Worm (Caenorhabditis elegans) whole organism, L1 larva: ENCODE results near the gene Y53G8AR.1.

ENCODE experiments used
- C04F5.9 ChIP-seq: sonication (generic microtip); optimal IDR thresholded peaks from 2 replicates; lab custom pipeline; 2016; ENCODE audit warnings: missing genetic modification characterization, missing compliant biosample characterization
- C34B4.2 ChIP-seq: sonication (generic microtip); optimal IDR thresholded peaks from 2 replicates; lab custom pipeline; 2017; ENCODE audit warnings: mild to moderate bottlenecking, missing genetic modification characterization, missing compliant biosample characterization
- F16B12.6 ChIP-seq: fragments of 150-350 bp; optimal IDR thresholded peaks from 2 replicates; lab custom pipeline; 2014; ENCODE audit warnings: missing biosample characterization, missing genetic modification characterization
- aha-1 ChIP-seq: fragments of 150-350 bp; optimal IDR thresholded peaks from 2 replicates; lab custom pipeline; 2014; ENCODE audit warnings: missing biosample characterization, missing genetic modification characterization
- ama-1 ChIP-seq: fragments of 150-350 bp; optimal IDR thresholded peaks from 2 replicates; lab custom pipeline; 2014
- blmp-1 ChIP-seq: fragments of 150-350 bp; optimal IDR thresholded peaks from 2 replicates; lab custom pipeline; 2014; ENCODE audit warnings: missing biosample characterization, missing genetic modification characterization
- ceh-8 ChIP-seq: fragments of 200-800 bp; sonication (Bioruptor generic); optimal IDR thresholded peaks from 2 replicates; lab custom pipeline; 2018; ENCODE audit warnings: mild to moderate bottlenecking, missing genetic modification characterization, moderate library complexity, missing compliant biosample characterization
- ceh-82 ChIP-seq, 3 experiments: fragments of 150-350 bp in 1 of 3; sonication (generic microtip) in 2 of 3; optimal IDR thresholded peaks; 2 replicates each; lab custom pipeline; 2014 to 2017; ENCODE audit warnings: missing biosample characterization in 3 of 3, missing genetic modification characterization in 3 of 3
- ceh-90 ChIP-seq: sonication (generic microtip); optimal IDR thresholded peaks from 2 replicates; lab custom pipeline; 2016; ENCODE audit warnings: missing genetic modification characterization, missing compliant biosample characterization
- ces-1 ChIP-seq: fragments of 150-350 bp; optimal IDR thresholded peaks from 2 replicates; lab custom pipeline; 2014; ENCODE audit warnings: missing biosample characterization, missing genetic modification reagents, missing genetic modification characterization
- dpl-1 ChIP-seq, 3 experiments: fragments of 150-350 bp in 2 of 3; sonication (generic microtip) in 1 of 3; optimal IDR thresholded peaks; 2 replicates each; lab custom pipeline; 2014 to 2017; ENCODE audit warnings: missing biosample characterization in 3 of 3, missing genetic modification characterization in 3 of 3, missing genetic modification reagents in 3 of 3
- dsc-1 ChIP-seq: sonication (generic microtip); optimal IDR thresholded peaks from 2 replicates; lab custom pipeline; 2016; ENCODE audit warnings: mild to moderate bottlenecking, missing genetic modification characterization, missing compliant biosample characterization
- efl-1 ChIP-seq, 4 experiments: fragments of 150-350 bp; optimal IDR thresholded peaks in 3 of 4; peaks in 1 of 4; 1 replicate in 1 of 4; 2 replicates in 3 of 4; lab custom pipeline; 2014; ENCODE audit warnings: missing biosample characterization in 2 of 4, missing genetic modification characterization in 2 of 4, missing genetic modification reagents in 2 of 4
- efl-3 ChIP-seq: fragments of 200-800 bp; sonication (Bioruptor generic); optimal IDR thresholded peaks from 2 replicates; lab custom pipeline; 2018; ENCODE audit warnings: mild to moderate bottlenecking, missing genetic modification characterization, missing compliant biosample characterization
- egl-13 ChIP-seq: sonication (generic microtip); optimal IDR thresholded peaks from 2 replicates; lab custom pipeline; 2016; ENCODE audit warnings: missing genotype, missing genetic modification reagents, missing genetic modification characterization, missing compliant biosample characterization
- elt-2 ChIP-seq: sonication (generic microtip); optimal IDR thresholded peaks from 2 replicates; lab custom pipeline; 2016; ENCODE audit warnings: missing genetic modification characterization, mild to moderate bottlenecking, inconsistent platforms, missing compliant biosample characterization, missing genetic modification reagents
- elt-3 ChIP-seq, 6 experiments: fragments of 150-350 bp in 1 of 6; sonication (generic microtip); optimal IDR thresholded peaks; 2 replicates each; lab custom pipeline; 2017 to 2018; ENCODE audit warnings: missing biosample characterization in 6 of 6, missing genetic modification characterization in 6 of 6, inconsistent platforms in 1 of 6
- fos-1 ChIP-seq: fragments of 150-350 bp; optimal IDR thresholded peaks from 2 replicates; lab custom pipeline; 2014; ENCODE audit warnings: missing biosample characterization, missing genetic modification characterization
- grh-1 ChIP-seq: fragments of 200-800 bp; sonication (Bioruptor generic); IDR thresholded peaks from 2 replicates; pipeline ENCODE4 v1.3.6; 2022; ENCODE audit warnings: missing genetic modification reagents, missing genetic modification characterization, missing compliant biosample characterization
- hlh-17 ChIP-seq: fragments of 200-800 bp; sonication (Bioruptor generic); optimal IDR thresholded peaks from 2 replicates; lab custom pipeline; 2018; ENCODE audit warnings: missing genetic modification characterization, mild to moderate bottlenecking, missing compliant biosample characterization, moderate library complexity, borderline replicate concordance
- hlh-4 ChIP-seq: sonication (generic microtip); optimal IDR thresholded peaks from 2 replicates; lab custom pipeline; 2016; ENCODE audit warnings: mild to moderate bottlenecking, missing genetic modification characterization, missing compliant biosample characterization
- isw-1 ChIP-seq: fragments of 200-800 bp; sonication (Bioruptor generic); IDR thresholded peaks from 2 replicates; pipeline ENCODE4 v1.3.6; 2022; ENCODE audit warnings: missing genetic modification characterization, missing compliant biosample characterization
- lin-14 ChIP-seq: fragments of 200-800 bp; sonication (Bioruptor generic); optimal IDR thresholded peaks from 2 replicates; lab custom pipeline; 2018; ENCODE audit warnings: mild to moderate bottlenecking, missing genetic modification characterization, moderate library complexity, missing compliant biosample characterization
- lir-3 ChIP-seq: sonication (generic microtip); optimal IDR thresholded peaks from 2 replicates; lab custom pipeline; 2016; ENCODE audit warnings: mild to moderate bottlenecking, missing genetic modification characterization, moderate library complexity, missing compliant biosample characterization; ENCODE audit not compliant: poor library complexity
- mab-9 ChIP-seq: fragments of 200-800 bp; sonication (Bioruptor generic); IDR thresholded peaks from 2 replicates; pipeline ENCODE4 v1.3.6; 2022; ENCODE audit warnings: missing genetic modification reagents, missing genetic modification characterization, missing compliant biosample characterization
- mef-2 ChIP-seq: fragments of 150-350 bp; optimal IDR thresholded peaks from 2 replicates; lab custom pipeline; 2014; ENCODE audit warnings: missing biosample characterization, missing genetic modification characterization
- mep-1 ChIP-seq: fragments of 150-350 bp; optimal IDR thresholded peaks from 2 replicates; lab custom pipeline; 2014; ENCODE audit warnings: missing biosample characterization, missing genetic modification characterization
- nhr-11 ChIP-seq: fragments of 150-350 bp; optimal IDR thresholded peaks from 2 replicates; lab custom pipeline; 2014; ENCODE audit warnings: missing biosample characterization, missing genetic modification characterization
- nhr-12 ChIP-seq: sonication (generic microtip); optimal IDR thresholded peaks from 2 replicates; lab custom pipeline; 2017; ENCODE audit warnings: missing biosample characterization, missing genetic modification characterization
- nhr-19 ChIP-seq: fragments of 200-800 bp; sonication (Bioruptor generic); conservative IDR thresholded peaks from 2 replicates; pipeline ENCODE4 v1.3.6; 2022; ENCODE audit warnings: missing genetic modification characterization, missing compliant biosample characterization
- nhr-20 ChIP-seq: sonication (generic microtip); optimal IDR thresholded peaks from 2 replicates; lab custom pipeline; 2016; ENCODE audit warnings: mild to moderate bottlenecking, missing genetic modification characterization, missing compliant biosample characterization
- nhr-237 ChIP-seq: fragments of 150-350 bp; optimal IDR thresholded peaks from 2 replicates; lab custom pipeline; 2014; ENCODE audit warnings: missing biosample characterization, missing genetic modification characterization
- nhr-28 ChIP-seq: fragments of 150-350 bp; optimal IDR thresholded peaks from 2 replicates; lab custom pipeline; 2014; ENCODE audit warnings: missing biosample characterization, missing genetic modification characterization
- nhr-47 ChIP-seq: sonication (generic microtip); optimal IDR thresholded peaks from 2 replicates; lab custom pipeline; 2016; ENCODE audit warnings: mild to moderate bottlenecking, missing genetic modification characterization, moderate library complexity, missing compliant biosample characterization
- nhr-71 ChIP-seq: sonication (generic microtip); optimal IDR thresholded peaks from 2 replicates; lab custom pipeline; 2016; ENCODE audit warnings: mild to moderate bottlenecking, missing genetic modification characterization, moderate library complexity, missing compliant biosample characterization
- nhr-90 ChIP-seq: sonication (generic microtip); optimal IDR thresholded peaks from 2 replicates; lab custom pipeline; 2016; ENCODE audit warnings: mild to moderate bottlenecking, missing genetic modification characterization, missing compliant biosample characterization; ENCODE audit not compliant: poor library complexity
- pag-3 ChIP-seq: sonication (generic microtip); optimal IDR thresholded peaks from 2 replicates; lab custom pipeline; 2017; ENCODE audit warnings: missing genetic modification characterization, mild to moderate bottlenecking, missing compliant biosample characterization, antibody characterized with exemption, borderline replicate concordance; ENCODE audit not compliant: insufficient read depth
- pax-3 ChIP-seq: fragments of 200-800 bp; sonication (Bioruptor generic); optimal IDR thresholded peaks from 2 replicates; lab custom pipeline; 2018; ENCODE audit warnings: mild to moderate bottlenecking, missing genetic modification characterization, moderate library complexity, missing compliant biosample characterization
- pqm-1 ChIP-seq: sonication (generic microtip); optimal IDR thresholded peaks from 3 replicates; lab custom pipeline; 2017; ENCODE audit warnings: missing biosample characterization, missing genetic modification characterization
- rnt-1 ChIP-seq: sonication (generic microtip); optimal IDR thresholded peaks from 2 replicates; lab custom pipeline; 2016; ENCODE audit warnings: mild to moderate bottlenecking, missing genetic modification characterization, moderate library complexity, missing compliant biosample characterization
- snpc-4 ChIP-seq: fragments of 150-350 bp; optimal IDR thresholded peaks from 2 replicates; lab custom pipeline; 2014; ENCODE audit warnings: missing biosample characterization, missing genetic modification characterization
- snu-23 ChIP-seq: sonication (generic microtip); optimal IDR thresholded peaks from 2 replicates; lab custom pipeline; 2016; ENCODE audit warnings: missing genetic modification characterization, missing compliant biosample characterization
- sox-4 ChIP-seq: sonication (generic microtip); optimal IDR thresholded peaks from 2 replicates; lab custom pipeline; 2016; ENCODE audit warnings: missing genetic modification characterization, missing compliant biosample characterization
- sup-37 ChIP-seq: fragments of 200-800 bp; sonication (Bioruptor generic); optimal IDR thresholded peaks from 2 replicates; lab custom pipeline; 2018; ENCODE audit warnings: mild to moderate bottlenecking, missing genetic modification characterization, missing compliant biosample characterization
- swsn-7 ChIP-seq: sonication (generic microtip); optimal IDR thresholded peaks from 2 replicates; lab custom pipeline; 2016; ENCODE audit warnings: missing genetic modification characterization, missing compliant biosample characterization
- tlp-1 ChIP-seq: fragments of 150-350 bp; optimal IDR thresholded peaks from 2 replicates; lab custom pipeline; 2014; ENCODE audit warnings: missing biosample characterization, missing genetic modification characterization
- unc-62 ChIP-seq: fragments of 150-350 bp; optimal IDR thresholded peaks from 2 replicates; lab custom pipeline; 2014; ENCODE audit warnings: missing biosample characterization, missing genetic modification reagents, missing genetic modification characterization
- unc-86 ChIP-seq: sonication (generic microtip); optimal IDR thresholded peaks from 2 replicates; lab custom pipeline; 2016; ENCODE audit warnings: missing genetic modification characterization, missing compliant biosample characterization
- vab-15 ChIP-seq: sonication (generic microtip); optimal IDR thresholded peaks from 2 replicates; lab custom pipeline; 2017; ENCODE audit warnings: missing genotype, mild to moderate bottlenecking, missing genetic modification characterization, missing compliant biosample characterization
- xbp-1 ChIP-seq: sonication (generic microtip); optimal IDR thresholded peaks from 2 replicates; lab custom pipeline; 2016; ENCODE audit warnings: missing genetic modification characterization, missing compliant biosample characterization
- zag-1 ChIP-seq: fragments of 150-350 bp; optimal IDR thresholded peaks from 2 replicates; lab custom pipeline; 2014; ENCODE audit warnings: missing biosample characterization, missing genetic modification characterization
- ztf-11 ChIP-seq, 2 experiments: sonication (generic microtip); optimal IDR thresholded peaks; 2 replicates each; lab custom pipeline; 2016 to 2017; ENCODE audit warnings: missing genetic modification characterization in 2 of 2, missing biosample characterization in 1 of 2, missing compliant biosample characterization in 1 of 2
- ztf-4 ChIP-seq: fragments of 150-350 bp; optimal IDR thresholded peaks from 2 replicates; lab custom pipeline; 2014; ENCODE audit warnings: missing biosample characterization, missing genetic modification characterization

The Y53G8AR.1 gene

DNA sequence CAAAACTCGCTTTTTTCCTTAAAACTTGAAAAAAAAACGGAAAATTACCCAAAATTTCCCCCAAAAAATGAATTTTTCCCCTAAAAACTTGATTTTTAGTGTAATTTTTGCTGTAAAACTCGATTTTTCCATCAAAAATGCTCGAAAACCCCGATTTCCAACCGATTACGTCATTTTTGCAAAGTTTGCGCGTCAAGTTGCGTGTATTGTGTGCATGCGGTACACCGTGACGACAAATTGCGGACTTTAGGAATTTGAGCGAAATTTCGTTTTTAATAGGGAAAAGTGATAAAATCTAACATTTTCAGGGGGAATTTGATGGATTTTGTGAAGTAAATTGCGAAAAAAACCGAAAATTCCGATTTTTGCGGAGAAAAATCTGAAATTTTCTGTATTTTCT, 8.9 kb upstream of the Y53G8AR.1 start (continued):
- TF ChIP-seq mep-1 (tag; lab: Kevin White, UChicago) (peak; percentile 87), blmp-1 (tag; lab: Kevin White, UChicago) (peak; percentile 68), nhr-12 (no peak), sox-4 (no peak), nhr-11 (tag; lab: Kevin White, UChicago) (no peak), nhr-71 (no peak), mab-9 (GFP tag; lab: Robert Waterston, UW) (0 out of 2 replicates have a peak, but pooled peaks have one; percentile 39), nhr-47 (no peak), grh-1 (GFP tag; lab: Robert Waterston, UW) (no peak), vab-15 (no peak), ceh-8 (GFP tag; lab: Kevin White, UChicago) (no peak), ces-1 (GFP tag; lab: Kevin White, UChicago) (no peak), dpl-1 (GFP tag; optimal IDR thresholded peaks at IDR 0.05; lab: Kevin White, UChicago) (peak; percentile 70 to 77 (median 77)), swsn-7 (tag; lab: Kevin White, UChicago) (no peak), mef-2 (tag; lab: Kevin White, UChicago) (no peak), ztf-4 (tag; lab: Kevin White, UChicago) (no peak), rnt-1 (tag; lab: Kevin White, UChicago) (no peak), hlh-4 (tag; lab: Kevin White, UChicago) (no peak), nhr-19 (GFP tag; lab: Robert Waterston, UW) (peak; percentile 64), efl-3 (GFP tag; lab: Kevin White, UChicago) (no peak), isw-1 (GFP tag; lab: Robert Waterston, UW) (peak; percentile 50), fos-1 (peak; percentile 58), pqm-1 (tag; lab: Kevin White, UChicago) (no peak), pax-3 (no peak), ceh-82 (tag; optimal IDR thresholded peaks at IDR 0.05; lab: Kevin White, UChicago) (peak; percentile 58 to 72 (median 64)), C04F5.9 (no peak), xbp-1 (peak; percentile 66), lir-3 (tag; lab: Kevin White, UChicago) (no peak), snpc-4 (tag; lab: Kevin White, UChicago) (peak; percentile 48), lin-14 (GFP tag; lab: Kevin White, UChicago) (no peak), hlh-17 (GFP tag; lab: Kevin White, UChicago) (no peak), ceh-90 (tag; lab: Kevin White, UChicago) (no peak), egl-13 (tag; lab: Kevin White, UChicago) (no peak), pag-3 (tag; lab: Kevin White, UChicago) (no peak), nhr-90 (no peak), aha-1 (tag; lab: Kevin White, UChicago) (no peak), dsc-1 (tag; lab: Kevin White, UChicago) (no peak), snu-23 (GFP tag; lab: Kevin White, UChicago) (peak; percentile 64), sup-37 (no peak), nhr-20 (no peak), C34B4.2 (tag; lab: Kevin White, UChicago) (no peak), tlp-1 (tag; lab: Kevin White, UChicago) (no peak), elt-2 (tag; lab: Kevin White, UChicago) (no peak), zag-1 (tag; lab: Kevin White, UChicago) (no peak), nhr-28 (tag; lab: Kevin White, UChicago) (no peak), F16B12.6 (tag; lab: Kevin White, UChicago) (peak; percentile 98), nhr-237 (no peak), efl-1 (optimal IDR thresholded peaks at IDR 0.05; lab: Kevin White, UChicago) (peak; percentile 79 to 83), efl-1 (GFP tag; optimal IDR thresholded peaks at IDR 0.05 in 1 of 2; lab: Kevin White, UChicago) (peak; percentile 79 to 96), ama-1 (lab: Kevin White, UChicago) (peak; percentile 18), unc-62 (GFP tag; lab: Kevin White, UChicago) (no peak), ztf-11 (tag; optimal IDR thresholded peaks at IDR 0.05; lab: Kevin White, UChicago) (peak in 1 of 2 experiments; percentile 4), elt-3 (tag; optimal IDR thresholded peaks at IDR 0.05; lab: Kevin White, UChicago) (peak in 2 of 6 experiments; percentile 34 to 67), unc-86 (tag; lab: Kevin White, UChicago) (peak; percentile 27)
